Worm (Caenorhabditis elegans) whole organism, late embryonic: ENCODE results near the gene C01G10.1.

Source experiments
- ceh-18 ChIP-seq: sonication (generic microtip); optimal IDR thresholded peaks from 2 replicates; lab custom pipeline; 2016; ENCODE audit warnings: missing genetic modification characterization, missing compliant biosample characterization
- ceh-48 ChIP-seq: sonication (generic microtip); optimal IDR thresholded peaks from 2 replicates; lab custom pipeline; 2016; ENCODE audit warnings: missing genetic modification characterization, inconsistent platforms, missing compliant biosample characterization
- elt-2 ChIP-seq: sonication (generic microtip); optimal IDR thresholded peaks from 2 replicates; lab custom pipeline; 2016; ENCODE audit warnings: missing genetic modification reagents, missing genetic modification characterization, missing compliant biosample characterization
- ets-4 ChIP-seq: sonication (generic microtip); optimal IDR thresholded peaks from 2 replicates; lab custom pipeline; 2016; ENCODE audit warnings: missing genetic modification characterization, missing compliant biosample characterization
- hlh-30 ChIP-seq: sonication (generic microtip); optimal IDR thresholded peaks from 2 replicates; lab custom pipeline; 2017; ENCODE audit warnings: antibody characterized with exemption, missing genetic modification characterization, missing compliant biosample characterization; ENCODE audit not compliant: insufficient read depth
- hlh-6 ChIP-seq: sonication (generic microtip); optimal IDR thresholded peaks from 2 replicates; lab custom pipeline; 2016; ENCODE audit warnings: missing genotype, missing genetic modification characterization, missing compliant biosample characterization
- nhr-11 ChIP-seq: fragments of 150-350 bp; optimal IDR thresholded peaks from 2 replicates; lab custom pipeline; 2014; ENCODE audit warnings: missing biosample characterization, missing genetic modification characterization
- rnt-1 ChIP-seq: sonication (generic microtip); optimal IDR thresholded peaks from 2 replicates; lab custom pipeline; 2016; ENCODE audit warnings: missing genetic modification characterization, missing compliant biosample characterization
- unc-55 ChIP-seq: sonication (generic microtip); optimal IDR thresholded peaks from 2 replicates; lab custom pipeline; 2017; ENCODE audit warnings: missing biosample characterization, missing genetic modification reagents, missing genetic modification characterization
- ztf-16 ChIP-seq: sonication (generic microtip); optimal IDR thresholded peaks from 2 replicates; lab custom pipeline; 2017; ENCODE audit warnings: missing genetic modification characterization, missing compliant biosample characterization

ce11 chrV:15078560-15078959, 21.0 kb upstream of the C01G10.1 start:
- no peak for TF ChIP-seq ztf-16 (tag; lab: Kevin White, UChicago)
- no peak for TF ChIP-seq unc-55
- TF ChIP-seq hlh-6 (tag; lab: Kevin White, UChicago), result no peak
- no peak for TF ChIP-seq rnt-1 (tag; lab: Kevin White, UChicago)
- TF ChIP-seq ceh-48 (tag; lab: Kevin White, UChicago), result no peak
- no peak for TF ChIP-seq nhr-11 (tag; lab: Kevin White, UChicago)
- TF ChIP-seq ceh-18, result no peak
- TF ChIP-seq elt-2 (tag; lab: Kevin White, UChicago), result no peak
- no peak for TF ChIP-seq ets-4
- TF ChIP-seq hlh-30 (tag; lab: Kevin White, UChicago), result no peak
